Fruit fly (Drosophila melanogaster): ENCODE measurements around the gene CG3618.

The CG3618 gene

DNA sequence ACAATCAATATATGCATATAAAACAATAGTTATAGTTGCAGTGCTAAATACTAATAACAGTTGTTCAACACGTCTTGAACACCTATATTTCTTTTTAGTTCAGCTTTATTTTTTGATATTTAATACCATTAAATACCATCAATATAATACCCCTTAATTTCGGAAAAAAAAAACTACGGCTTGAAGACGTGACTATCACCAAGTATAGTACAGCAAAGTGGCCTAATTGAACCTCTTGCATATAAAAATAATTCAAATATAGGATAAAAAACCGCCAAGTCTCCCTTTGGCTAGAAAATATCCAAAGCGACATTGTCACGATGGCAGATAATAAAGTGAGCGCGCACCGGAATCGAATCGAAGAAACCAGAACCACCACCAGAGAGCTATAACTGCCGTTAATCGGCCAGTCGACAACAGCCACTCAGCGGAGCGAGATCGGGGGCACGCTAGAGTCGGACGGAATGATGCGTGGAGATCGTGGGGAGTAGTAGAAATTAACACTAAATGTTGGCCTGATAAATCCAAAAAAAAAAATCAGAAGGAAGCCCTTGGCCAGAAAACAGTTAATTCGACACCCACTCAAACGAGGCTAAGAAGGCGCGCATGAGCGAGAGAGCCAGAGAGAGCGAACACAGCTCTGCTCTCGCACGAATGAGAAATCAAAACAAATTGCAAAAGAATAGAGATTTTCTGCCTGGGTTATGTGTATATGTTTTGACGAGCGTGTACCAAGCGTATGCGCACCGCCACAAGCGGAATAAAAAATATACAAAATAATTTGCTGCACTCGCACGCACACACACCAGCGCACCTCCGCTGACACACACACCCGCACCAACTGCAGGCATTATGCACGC, 30.8 kb downstream of the CG3618 start:
- TF ChIP-seq psq (optimal IDR thresholded peaks at IDR 0.05): no peak

DNA sequence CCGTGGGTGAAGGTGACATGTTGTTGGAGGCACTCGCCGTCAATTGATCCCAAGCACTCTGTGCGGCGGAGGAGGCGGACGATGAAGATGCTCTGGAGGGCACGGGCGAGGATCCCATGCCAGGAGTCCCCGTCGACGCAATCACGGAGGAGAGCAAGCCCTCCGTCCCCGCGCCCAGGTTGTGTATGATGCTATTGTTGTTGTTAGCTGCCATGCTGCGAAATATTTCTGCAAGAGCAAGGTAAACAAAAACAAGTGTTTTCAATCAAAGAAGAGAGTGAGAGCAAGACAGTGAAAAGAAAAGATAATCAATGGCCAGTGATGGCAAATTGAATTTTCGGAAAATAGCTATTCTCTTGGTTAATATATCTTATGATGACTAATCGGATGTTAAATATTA, 31.5 kb downstream of the CG3618 start:
- no peak for TF ChIP-seq insv (optimal IDR thresholded peaks at IDR 0.05)
- TF ChIP-seq Myc (optimal IDR thresholded peaks at IDR 0.05): no peak
- no peak for TF ChIP-seq Sin3A (optimal IDR thresholded peaks at IDR 0.05)
- no peak for TF ChIP-seq ttk (optimal IDR thresholded peaks at IDR 0.05)
- no peak for TF ChIP-seq h (optimal IDR thresholded peaks at IDR 0.05)
- TF ChIP-seq psq (optimal IDR thresholded peaks at IDR 0.05): no peak

DNA sequence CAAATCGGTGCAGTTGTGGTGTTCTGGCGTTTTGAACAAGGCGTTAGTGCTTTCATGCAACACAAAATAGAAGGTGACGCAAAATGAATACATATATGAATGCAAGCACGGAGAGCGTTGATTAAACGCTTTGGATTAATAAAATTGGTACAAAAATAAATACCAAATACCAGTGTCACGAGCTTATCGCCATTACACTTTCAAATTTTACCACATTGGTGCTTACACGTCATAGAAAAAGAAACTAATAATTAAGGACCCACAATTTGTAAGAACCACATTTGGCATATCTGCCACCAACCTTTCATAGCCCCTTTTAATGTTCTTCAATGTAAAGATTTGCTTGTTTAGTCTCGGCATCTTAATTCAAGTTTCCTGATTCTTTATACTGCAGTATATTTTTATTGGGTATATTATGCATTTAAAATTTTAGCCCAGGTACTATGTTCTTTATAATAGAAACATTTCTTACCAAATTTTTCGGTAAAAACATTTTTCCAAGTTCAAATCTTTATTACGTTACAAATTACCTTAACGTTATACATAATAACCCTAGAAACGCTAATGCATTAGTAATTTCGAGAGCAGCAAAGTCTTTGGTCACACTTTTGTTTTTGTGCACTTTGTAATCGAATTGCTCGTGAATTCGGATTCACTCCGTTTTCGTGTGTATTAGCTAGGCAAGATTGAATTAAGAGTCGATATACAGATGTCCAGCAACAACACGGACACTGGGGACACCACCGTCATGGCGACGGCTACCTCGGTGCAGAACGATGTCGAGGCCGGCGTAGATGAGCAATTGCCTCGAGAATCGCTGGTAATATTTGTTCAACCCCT, 37.4 kb downstream of the CG3618 start, which contains the start of the genes Pex16 and Pex14:
Gene Pex16 (minus strand): TSS at position 41 of the 840 bp plus-strand sequence.
Gene Pex14 (plus strand): TSS at position 576 of the 840 bp plus-strand sequence.
- TF ChIP-seq ttk (optimal IDR thresholded peaks at IDR 0.05) (no peak), insv (optimal IDR thresholded peaks at IDR 0.05) (no peak), psq (optimal IDR thresholded peaks at IDR 0.05) (no peak), Sin3A (optimal IDR thresholded peaks at IDR 0.05) (no peak), Myc (optimal IDR thresholded peaks at IDR 0.05) (no peak), h (optimal IDR thresholded peaks at IDR 0.05) (no peak)

DNA sequence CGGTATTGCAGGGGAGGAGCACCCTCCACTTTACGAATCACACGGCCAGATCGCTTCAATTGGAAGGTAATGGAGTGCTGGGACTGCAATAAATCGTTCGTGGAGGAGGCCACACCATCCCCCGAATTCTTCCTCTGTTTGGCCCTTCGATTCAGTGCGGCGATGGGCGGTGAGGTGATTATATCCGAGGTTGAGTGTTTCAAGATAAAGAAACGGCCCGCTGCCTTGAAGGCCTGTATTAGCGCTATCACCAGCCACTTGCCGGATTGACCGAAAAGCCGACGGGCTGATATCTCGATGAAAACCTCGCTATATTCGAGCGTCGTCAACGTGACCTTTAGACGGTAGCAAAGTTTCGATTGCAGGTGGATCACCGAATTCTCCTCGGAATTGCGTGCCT, 38.4 kb downstream of the CG3618 start:
- TF ChIP-seq Myc (optimal IDR thresholded peaks at IDR 0.05) (no peak), ttk (optimal IDR thresholded peaks at IDR 0.05) (no peak), insv (optimal IDR thresholded peaks at IDR 0.05) (no peak), h (optimal IDR thresholded peaks at IDR 0.05) (no peak), Sin3A (optimal IDR thresholded peaks at IDR 0.05) (no peak), psq (optimal IDR thresholded peaks at IDR 0.05) (no peak)

DNA sequence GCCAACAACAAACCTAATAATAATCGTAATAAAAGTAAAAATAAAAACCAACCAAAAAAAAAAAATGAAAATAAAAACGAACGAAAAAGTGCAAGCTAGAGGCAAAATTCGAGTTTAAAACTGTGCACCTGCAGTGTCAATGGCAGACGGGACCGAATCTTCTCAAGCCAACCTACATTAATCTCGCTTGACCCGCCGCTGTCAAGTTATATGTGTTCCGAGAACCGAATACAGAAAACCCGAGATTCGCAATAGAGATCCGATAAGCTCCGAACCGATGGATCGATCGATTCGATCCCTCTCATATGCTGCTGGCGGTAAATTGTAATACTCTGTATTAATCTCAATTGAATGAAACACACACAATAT, 43.2 kb downstream of the CG3618 start:
- TF ChIP-seq h (optimal IDR thresholded peaks at IDR 0.05) (no peak), psq (optimal IDR thresholded peaks at IDR 0.05) (no peak), Myc (optimal IDR thresholded peaks at IDR 0.05) (no peak), insv (optimal IDR thresholded peaks at IDR 0.05) (no peak), Sin3A (optimal IDR thresholded peaks at IDR 0.05) (no peak)

DNA sequence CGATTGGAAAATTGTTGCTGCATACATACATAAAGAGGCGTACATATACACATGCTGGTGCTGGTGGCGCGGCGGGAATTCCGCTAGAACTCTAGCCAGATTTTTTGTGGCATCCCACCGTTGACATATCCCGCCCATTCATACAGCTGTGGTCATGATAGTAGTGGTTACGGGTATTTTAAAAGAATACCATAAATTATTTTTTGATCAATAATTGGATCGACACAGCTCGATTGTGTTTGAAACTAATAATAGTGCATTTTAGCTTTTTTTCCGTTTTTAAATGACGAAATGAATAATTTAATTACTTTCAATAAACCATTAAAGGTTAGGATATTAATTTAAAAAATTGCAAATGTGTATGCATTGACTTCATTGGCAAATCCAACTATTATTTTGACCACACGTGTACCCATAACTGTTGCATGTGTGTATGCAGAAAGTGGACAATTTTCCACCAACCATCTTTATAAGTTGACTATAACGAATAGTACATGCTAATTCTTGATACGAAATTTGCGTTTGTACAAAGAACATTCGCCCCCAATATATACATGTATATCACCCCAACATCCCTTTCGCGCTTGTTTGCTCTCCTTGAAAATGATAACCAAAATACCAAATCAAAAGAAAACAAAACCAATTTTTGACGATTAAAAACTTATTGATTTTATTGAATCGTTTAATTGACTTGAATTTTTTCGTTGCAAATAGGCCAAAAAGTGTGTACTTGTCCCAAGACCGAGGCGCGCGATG, 43.8 kb downstream of the CG3618 start:
- TF ChIP-seq insv (optimal IDR thresholded peaks at IDR 0.05) (no peak), psq (optimal IDR thresholded peaks at IDR 0.05) (no peak), h (optimal IDR thresholded peaks at IDR 0.05) (no peak), Myc (optimal IDR thresholded peaks at IDR 0.05) (no peak), ttk (optimal IDR thresholded peaks at IDR 0.05) (no peak), Sin3A (optimal IDR thresholded peaks at IDR 0.05) (no peak)

DNA sequence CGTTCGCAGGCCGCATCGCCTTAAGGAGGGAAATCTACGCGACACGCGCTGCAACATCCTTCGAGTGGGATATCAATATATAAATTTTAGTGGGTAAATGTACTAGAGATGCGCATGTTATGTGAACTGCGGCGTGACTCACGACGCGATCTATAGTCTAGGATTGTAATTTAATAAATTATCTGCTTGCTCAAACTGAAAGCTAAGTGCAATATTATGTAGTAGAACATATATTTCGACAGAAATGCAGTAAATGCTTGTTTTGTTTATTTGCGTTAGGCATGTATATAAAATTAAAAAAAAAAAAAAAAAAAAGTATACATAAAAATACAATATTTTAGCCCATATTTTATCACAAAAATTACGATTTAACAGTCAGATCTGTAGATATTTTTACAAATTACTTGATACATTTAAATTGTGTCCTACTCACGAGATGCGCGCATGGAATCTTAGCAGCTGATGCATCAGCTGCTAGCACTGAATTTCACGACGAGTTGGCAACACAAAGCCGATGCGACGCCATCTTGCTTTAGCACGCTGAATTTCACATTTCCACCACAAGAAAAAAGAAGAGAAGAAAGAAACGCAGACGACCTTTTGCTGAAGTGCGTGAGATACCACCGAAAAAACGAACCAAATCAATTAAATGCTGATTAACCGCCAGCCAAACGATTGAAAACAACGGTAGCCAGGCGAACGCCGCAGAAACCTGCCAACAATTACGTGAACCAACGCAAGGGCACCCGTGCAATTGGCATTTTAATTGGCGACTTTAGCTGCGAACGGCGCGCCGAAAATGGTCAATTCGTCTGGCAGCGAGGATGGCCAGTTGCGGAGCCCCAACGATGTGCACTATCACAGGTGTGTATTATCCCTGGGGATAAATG, 44.6 kb downstream of the CG3618 start, which contains the start of the genes CG4042 and Pitslre:
Gene CG4042 (minus strand): TSS at position 507 of the 890 bp plus-strand sequence.
Gene Pitslre (plus strand): TSS at position 528 of the 890 bp plus-strand sequence.
- TF ChIP-seq Myc (optimal IDR thresholded peaks at IDR 0.05) (no peak), ttk (optimal IDR thresholded peaks at IDR 0.05) (no peak), psq (optimal IDR thresholded peaks at IDR 0.05) (no peak), Sin3A (optimal IDR thresholded peaks at IDR 0.05) (no peak), h (optimal IDR thresholded peaks at IDR 0.05) (no peak), insv (optimal IDR thresholded peaks at IDR 0.05) (no peak)

DNA sequence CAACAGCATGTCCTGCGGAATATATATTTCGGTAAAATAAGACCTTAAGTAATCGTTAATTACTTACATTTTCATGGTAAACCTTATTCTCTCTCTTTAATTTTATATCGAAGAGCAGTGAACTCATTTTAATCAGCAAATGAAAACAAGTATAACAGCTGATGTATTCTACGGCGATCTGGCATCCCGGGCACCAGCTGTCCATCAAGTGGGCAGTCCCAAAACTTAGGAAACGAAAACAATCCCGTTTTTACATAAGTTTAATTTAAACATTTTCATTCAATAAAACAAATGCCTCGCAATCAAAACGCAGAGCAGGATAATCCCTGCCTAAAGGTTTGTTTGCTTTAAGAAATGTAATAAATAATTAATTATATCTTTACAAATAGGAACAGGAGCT, 46.5 kb downstream of the CG3618 start, which contains the start of the genes CG4074 and CG4186:
Gene CG4074 (minus strand): TSS at position 151 of the 400 bp plus-strand sequence.
Gene CG4186 (plus strand): TSS at position 237 of the 400 bp plus-strand sequence.
- TF ChIP-seq Myc (optimal IDR thresholded peaks at IDR 0.05) (no peak), insv (optimal IDR thresholded peaks at IDR 0.05) (no peak), psq (optimal IDR thresholded peaks at IDR 0.05) (no peak), ttk (optimal IDR thresholded peaks at IDR 0.05) (no peak), h (optimal IDR thresholded peaks at IDR 0.05) (no peak), Sin3A (optimal IDR thresholded peaks at IDR 0.05) (no peak)

DNA sequence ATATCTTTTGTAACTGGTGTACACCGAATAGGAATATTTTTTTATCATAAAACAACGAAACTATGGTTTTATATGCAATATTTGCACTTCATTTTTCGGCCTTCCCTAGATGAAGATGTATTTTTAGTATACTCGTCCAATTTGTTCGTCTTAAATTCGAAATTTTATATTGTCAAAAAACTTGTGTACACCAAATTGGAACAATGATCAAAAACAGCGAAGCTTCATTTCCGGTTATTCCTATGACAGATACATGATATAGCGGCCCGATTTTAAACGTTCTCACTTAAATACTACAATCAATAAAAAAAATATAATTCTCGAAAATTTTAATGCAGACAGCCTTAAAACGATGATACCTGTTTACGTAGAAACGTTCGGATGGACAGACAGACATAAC, 48.6 kb downstream of the CG3618 start:
- TF ChIP-seq Sin3A (optimal IDR thresholded peaks at IDR 0.05) (no peak), insv (optimal IDR thresholded peaks at IDR 0.05) (no peak), h (optimal IDR thresholded peaks at IDR 0.05) (no peak), Myc (optimal IDR thresholded peaks at IDR 0.05) (no peak), psq (optimal IDR thresholded peaks at IDR 0.05) (no peak), ttk (optimal IDR thresholded peaks at IDR 0.05) (no peak)

Measured in Kc167 (cell line).